Fruit fly (Drosophila melanogaster) whole organism, embryonic: ENCODE measurements around the gene Tehao.

Source experiments
- CG11504 ChIP-seq: fragments of 200-800 bp; sonication (Bioruptor generic); optimal IDR thresholded peaks from 3 replicates; lab custom pipeline; 2019; ENCODE audit warnings: missing biosample characterization, mild to moderate bottlenecking, missing genetic modification characterization, moderate library complexity
- CG11695 ChIP-seq: fragments of 200-800 bp; sonication (Bioruptor generic); IDR thresholded peaks from 3 replicates; pipeline ENCODE4 v1.3.6; 2022; ENCODE audit warnings: missing biosample characterization, missing genetic modification characterization
- CG12071 ChIP-seq: fragments of 200-800 bp; sonication (Bioruptor generic); optimal IDR thresholded peaks from 3 replicates; lab custom pipeline; 2018; ENCODE audit warnings: missing biosample characterization, mild to moderate bottlenecking, missing genetic modification characterization
- CG12391 ChIP-seq: fragments of 200-800 bp; sonication (Bioruptor generic); optimal IDR thresholded peaks from 3 replicates; lab custom pipeline; 2018; ENCODE audit warnings: missing biosample characterization, mild to moderate bottlenecking, missing genetic modification characterization, moderate library complexity
- CG13775 ChIP-seq: fragments of 200-800 bp; sonication (Bioruptor generic); optimal IDR thresholded peaks from 3 replicates; lab custom pipeline; 2017; ENCODE audit warnings: missing biosample characterization, mild to moderate bottlenecking, missing genetic modification characterization
- CG15269 ChIP-seq: fragments of 200-800 bp; sonication (Bioruptor generic); optimal IDR thresholded peaks from 2 replicates; lab custom pipeline; 2018; ENCODE audit warnings: missing biosample characterization, mild to moderate bottlenecking, missing genetic modification characterization, moderate library complexity
- CG15514 ChIP-seq: fragments of 200-800 bp; sonication (Bioruptor generic); optimal IDR thresholded peaks from 3 replicates; lab custom pipeline; 2017; ENCODE audit warnings: missing biosample characterization, missing genetic modification characterization, mild to moderate bottlenecking, moderate library complexity, missing genetic modification reagents
- CG16779 ChIP-seq: fragments of 200-800 bp; sonication (Bioruptor generic); IDR thresholded peaks from 2 replicates; pipeline ENCODE4 v1.3.6; 2022; ENCODE audit warnings: missing biosample characterization, missing genetic modification characterization
- CG2120 ChIP-seq: fragments of 200-800 bp; sonication (Bioruptor generic); optimal IDR thresholded peaks from 3 replicates; lab custom pipeline; 2016; ENCODE audit warnings: missing biosample characterization, missing genetic modification characterization
- CG2199 ChIP-seq: fragments of 200-800 bp; sonication (Bioruptor generic); IDR thresholded peaks from 3 replicates; pipeline ENCODE4 v1.3.6; 2022; ENCODE audit warnings: missing biosample characterization, missing genetic modification characterization
- CG2678 ChIP-seq: fragments of 200-800 bp; sonication (Bioruptor generic); optimal IDR thresholded peaks from 3 replicates; lab custom pipeline; 2019; ENCODE audit warnings: missing biosample characterization, mild to moderate bottlenecking, missing genetic modification characterization, moderate library complexity
- CG30403 ChIP-seq: fragments of 200-800 bp; sonication (Bioruptor generic); optimal IDR thresholded peaks from 3 replicates; lab custom pipeline; 2016; ENCODE audit warnings: missing biosample characterization, missing genetic modification characterization
- CG3281 ChIP-seq: fragments of 200-800 bp; sonication (Bioruptor generic); optimal IDR thresholded peaks from 3 replicates; lab custom pipeline; 2017; ENCODE audit warnings: missing biosample characterization, mild to moderate bottlenecking, missing genetic modification characterization
- CG4707 ChIP-seq: fragments of 200-800 bp; sonication (Bioruptor generic); optimal IDR thresholded peaks from 2 replicates; lab custom pipeline; 2018; ENCODE audit warnings: missing biosample characterization, mild to moderate bottlenecking, missing genetic modification characterization, moderate library complexity
- CG6254 ChIP-seq: fragments of 200-800 bp; sonication (Bioruptor generic); optimal IDR thresholded peaks from 3 replicates; lab custom pipeline; 2017; ENCODE audit warnings: mild to moderate bottlenecking, missing biosample characterization, missing genetic modification reagents, missing genetic modification characterization
- CG6689 ChIP-seq: fragments of 200-800 bp; sonication (Bioruptor generic); IDR thresholded peaks from 2 replicates; pipeline ENCODE4 v1.3.6; 2022; ENCODE audit warnings: missing biosample characterization, missing genetic modification characterization
- CG7839 ChIP-seq: fragments of 200-800 bp; sonication (Bioruptor generic); optimal IDR thresholded peaks from 3 replicates; lab custom pipeline; 2018; ENCODE audit warnings: missing biosample characterization, mild to moderate bottlenecking, missing genetic modification characterization, moderate library complexity
- Deaf1 ChIP-seq: fragments of 200-800 bp; optimal IDR thresholded peaks from 3 replicates; lab custom pipeline; 2019; ENCODE audit warnings: missing biosample characterization, mild to moderate bottlenecking, missing genetic modification characterization, moderate library complexity
- Drgx ChIP-seq: fragments of 200-800 bp; sonication (Bioruptor generic); IDR thresholded peaks from 2 replicates; pipeline ENCODE4 v1.3.6; 2022; ENCODE audit warnings: missing biosample characterization, missing genetic modification characterization
- E2f1 ChIP-seq: fragments of 200-800 bp; sonication (Bioruptor generic); IDR thresholded peaks from 2 replicates; pipeline ENCODE4 v1.3.6; 2022; ENCODE audit warnings: missing biosample characterization, missing genetic modification characterization
- Gsc ChIP-seq: fragments of 200-800 bp; sonication (Bioruptor generic); IDR thresholded peaks from 2 replicates; pipeline ENCODE4 v1.3.6; 2022; ENCODE audit warnings: missing biosample characterization, missing genetic modification characterization
- Hr51 ChIP-seq, 2 experiments: fragments of 200-800 bp; sonication (Bioruptor generic); optimal IDR thresholded peaks; 2 replicates in 1 of 2; 3 replicates in 1 of 2; lab custom pipeline; 2016 to 2018; ENCODE audit warnings: missing biosample characterization in 2 of 2, missing genetic modification characterization in 2 of 2, mild to moderate bottlenecking in 1 of 2, moderate library complexity in 1 of 2
- Med ChIP-seq: fragments of 200-800 bp; sonication (Bioruptor generic); peaks from one replicate; lab custom pipeline; 2016; ENCODE audit warnings: missing biosample characterization, missing genetic modification characterization, mild to moderate bottlenecking, inconsistent platforms, moderate library complexity
- Meics ChIP-seq: fragments of 200-800 bp; sonication (Bioruptor generic); optimal IDR thresholded peaks from 2 replicates; lab custom pipeline; 2017; ENCODE audit warnings: missing biosample characterization, mild to moderate bottlenecking, missing genetic modification characterization
- PHDP ChIP-seq: fragments of 200-800 bp; sonication (Bioruptor generic); optimal IDR thresholded peaks from 3 replicates; lab custom pipeline; 2018; ENCODE audit warnings: missing biosample characterization, mild to moderate bottlenecking, missing genetic modification characterization, moderate library complexity
- Pdp1 ChIP-seq, 2 experiments: fragments of 200-800 bp; sonication (Bioruptor generic); optimal IDR thresholded peaks; 3 replicates each; lab custom pipeline; 2016; ENCODE audit warnings: missing biosample characterization in 2 of 2, missing genetic modification characterization in 2 of 2, mild to moderate bottlenecking in 1 of 2, moderate library complexity in 1 of 2
- Rfx ChIP-seq: fragments of 200-800 bp; sonication (Bioruptor generic); IDR thresholded peaks from 2 replicates; pipeline ENCODE4 v1.3.6; 2022; ENCODE audit warnings: missing biosample characterization, missing genetic modification characterization
- Sox102F ChIP-seq: fragments of 200-800 bp; sonication (Bioruptor generic); optimal IDR thresholded peaks from 2 replicates; lab custom pipeline; 2018; ENCODE audit warnings: missing biosample characterization, mild to moderate bottlenecking, missing genetic modification characterization, moderate library complexity
- btn ChIP-seq: fragments of 200-800 bp; sonication (Bioruptor generic); optimal IDR thresholded peaks from 2 replicates; lab custom pipeline; 2016; ENCODE audit warnings: missing biosample characterization, missing genetic modification characterization
- dmrt11E ChIP-seq: fragments of 200-800 bp; sonication (Bioruptor generic); optimal IDR thresholded peaks from 3 replicates; lab custom pipeline; 2018; ENCODE audit warnings: missing biosample characterization, mild to moderate bottlenecking, missing genetic modification characterization, moderate library complexity
- dmrt99B ChIP-seq: fragments of 200-800 bp; sonication (Bioruptor generic); optimal IDR thresholded peaks from 2 replicates; lab custom pipeline; 2018; ENCODE audit warnings: missing biosample characterization, mild to moderate bottlenecking, missing genetic modification characterization, moderate library complexity
- gem ChIP-seq: fragments of 200-800 bp; sonication (Bioruptor generic); optimal IDR thresholded peaks from 2 replicates; lab custom pipeline; 2019; ENCODE audit warnings: missing biosample characterization, mild to moderate bottlenecking, missing genetic modification characterization, moderate library complexity
- grau ChIP-seq: fragments of 200-800 bp; optimal IDR thresholded peaks from 3 replicates; lab custom pipeline; 2019; ENCODE audit warnings: missing biosample characterization, mild to moderate bottlenecking, missing genetic modification characterization, moderate library complexity
- ham ChIP-seq: fragments of 200-800 bp; sonication (Bioruptor generic); IDR thresholded peaks from 2 replicates; pipeline ENCODE4 v1.3.6; 2022; ENCODE audit warnings: missing biosample characterization, missing genetic modification characterization
- hkb ChIP-seq, 2 experiments: fragments of 200-800 bp in 1 of 2; fragments of >200 bp in 1 of 2; sonication (Bioruptor generic) in 1 of 2; IDR thresholded peaks in 1 of 2; optimal IDR thresholded peaks in 1 of 2; 2 replicates each; pipeline versions ENCODE4 v1.3.6 to Lab custom; 2017 to 2022; ENCODE audit warnings: missing biosample characterization in 1 of 2, missing genetic modification characterization in 1 of 2
- p53 ChIP-seq: fragments of 200-800 bp; sonication (Bioruptor generic); optimal IDR thresholded peaks from 2 replicates; lab custom pipeline; 2016; ENCODE audit warnings: missing biosample characterization, missing genetic modification characterization
- pita ChIP-seq: fragments of 200-800 bp; sonication (Bioruptor generic); optimal IDR thresholded peaks from 2 replicates; lab custom pipeline; 2017; ENCODE audit warnings: missing biosample characterization, mild to moderate bottlenecking, missing genetic modification characterization
- row ChIP-seq: fragments of 200-800 bp; sonication (Bioruptor generic); IDR thresholded peaks from 3 replicates; pipeline ENCODE4 v1.3.6; 2022; ENCODE audit warnings: missing biosample characterization, missing genetic modification characterization
- scrt ChIP-seq: fragments of 200-800 bp; sonication (Bioruptor generic); optimal IDR thresholded peaks from 2 replicates; lab custom pipeline; 2018; ENCODE audit warnings: missing biosample characterization, mild to moderate bottlenecking, missing genetic modification characterization, moderate library complexity
- sens ChIP-seq: fragments of 200-800 bp; sonication (Bioruptor generic); peaks from one replicate; lab custom pipeline; 2016; ENCODE audit warnings: missing biosample characterization, missing genetic modification characterization
- slbo ChIP-seq: fragments of 200-800 bp; sonication (Bioruptor generic); IDR thresholded peaks from 2 replicates; pipeline ENCODE4 v1.3.6; 2022; ENCODE audit warnings: missing biosample characterization, missing genetic modification characterization
- unpg ChIP-seq: fragments of 200-800 bp; sonication (Bioruptor generic); optimal IDR thresholded peaks from 3 replicates; lab custom pipeline; 2018; ENCODE audit warnings: missing biosample characterization, mild to moderate bottlenecking, missing genetic modification characterization, moderate library complexity
- zf30C ChIP-seq: fragments of 200-800 bp; sonication (Bioruptor generic); optimal IDR thresholded peaks from 3 replicates; lab custom pipeline; 2018; ENCODE audit warnings: missing biosample characterization, mild to moderate bottlenecking, missing genetic modification characterization

The Tehao gene

dm6 chr2L:13398614-13399161 is 36.7 kb upstream of the Tehao start, which contains the start of the genes CG10859 and CG7110 (continued):
- TF ChIP-seq scrt (GFP tag; lab: Kevin White, UChicago) (peak; percentile 88), ham (GFP tag; lab: Robert Waterston, UW) (no peak), dmrt11E (tag; lab: Kevin White, UChicago) (peak; percentile 31), E2f1 (no peak)

dm6 chr2L:13399565-13399964 is 35.9 kb upstream of the Tehao start:
- TF ChIP-seq dmrt99B (peak; percentile 11), Pdp1 (GFP tag; optimal IDR thresholded peaks at IDR 0.05; lab: Kevin White, UChicago) (peak in 1 of 2 experiments; percentile 4), zf30C (GFP tag; lab: Kevin White, UChicago) (peak; percentile 15), hkb (optimal IDR thresholded peaks at IDR 0.05; lab: Kevin White, UChicago) (no peak), hkb (GFP tag; IDR thresholded peaks at IDR 0.05; lab: Robert Waterston, UW) (0 out of 2 replicates have a peak, but pooled peaks have one; percentile 11), CG2199 (no peak), grau (tag; lab: Kevin White, UChicago) (peak; percentile 29), Drgx (peak; percentile 28; the same call in 1 of the 2 replicates), CG16779 (GFP tag; lab: Robert Waterston, UW) (no peak), CG6254 (GFP tag; lab: Kevin White, UChicago) (no peak), Med (peak; percentile 69), Sox102F (peak; percentile 16), Meics (GFP tag; lab: Kevin White, UChicago) (peak; percentile 3), Deaf1 (tag; lab: Kevin White, UChicago) (peak; percentile 64), pita (no peak), CG11504 (tag; lab: Kevin White, UChicago) (peak; percentile 15), CG7839 (tag; lab: Kevin White, UChicago) (peak; percentile 24), CG11695 (GFP tag; lab: Robert Waterston, UW) (0 out of 3 replicates have a peak, but pooled peaks have one; percentile 17), CG2678 (tag; lab: Kevin White, UChicago) (peak; percentile 22), PHDP (tag; lab: Kevin White, UChicago) (peak; percentile 8), unpg (GFP tag; lab: Kevin White, UChicago) (peak; percentile 17), CG12391 (tag; lab: Kevin White, UChicago) (peak; percentile 2), CG13775 (GFP tag; lab: Kevin White, UChicago) (peak; percentile 5), CG30403 (GFP tag; lab: Kevin White, UChicago) (peak; percentile 7), gem (tag; lab: Kevin White, UChicago) (peak; percentile 43), CG6689 (no peak), CG15269 (tag; lab: Kevin White, UChicago) (peak; percentile 18), p53 (GFP tag; lab: Kevin White, UChicago) (no peak), sens (GFP tag; lab: Kevin White, UChicago) (peak; percentile 86), CG2120 (peak; percentile 9), Rfx (GFP tag; lab: Robert Waterston, UW) (0 out of 2 replicates have a peak, but pooled peaks have one; percentile 12), CG12071 (GFP tag; lab: Kevin White, UChicago) (no peak), btn (no peak), CG4707 (GFP tag; lab: Kevin White, UChicago) (no peak), Hr51 (GFP tag; optimal IDR thresholded peaks at IDR 0.05; lab: Kevin White, UChicago) (peak in 1 of 2 experiments; percentile 11), slbo (GFP tag; lab: Robert Waterston, UW) (peak; percentile 46; the same call in 1 of the 2 replicates), Gsc (GFP tag; lab: Robert Waterston, UW) (no peak), CG15514 (GFP tag; lab: Kevin White, UChicago) (peak; percentile 3), CG3281 (peak; percentile 11), row (GFP tag; lab: Robert Waterston, UW) (peak; percentile 53)
